Worm (Caenorhabditis elegans): ENCODE data around the gene Y45F10D.14.

The Y45F10D.14 gene

ce11 chrIV:13764708-13765107, 42.9 kb downstream of the Y45F10D.14 start:
- TF ChIP-seq unc-62 (GFP tag; optimal IDR thresholded peaks at IDR 0.05) (no peak), nhr-21 (tag; optimal IDR thresholded peaks at IDR 0.05) (no peak), snpc-4 (tag; optimal IDR thresholded peaks at IDR 0.05) (no peak), C34F6.9 (tag; optimal IDR thresholded peaks at IDR 0.05) (no peak), gmeb-1 (tag; optimal IDR thresholded peaks at IDR 0.05) (no peak)

- TF ChIP-seq mbf-1 (tag; optimal IDR thresholded peaks at IDR 0.05) = no peak
- TF ChIP-seq unc-55 (GFP tag; optimal IDR thresholded peaks at IDR 0.05) = peak; percentile 8
Measured at ce11 chrIV:13763449-13763848, 44.2 kb downstream of the Y45F10D.14 start.

ce11 chrIV:13755619-13756018, 52.0 kb downstream of the Y45F10D.14 start:
- no peak for TF ChIP-seq sem-4 (tag; optimal IDR thresholded peaks at IDR 0.05)
- no peak for TF ChIP-seq ama-1 (optimal IDR thresholded peaks at IDR 0.05)
- no peak for TF ChIP-seq C34F6.9 (tag; optimal IDR thresholded peaks at IDR 0.05)
- no peak for TF ChIP-seq unc-62 (GFP tag; optimal IDR thresholded peaks at IDR 0.05)
- TF ChIP-seq skn-1 (tag; optimal IDR thresholded peaks at IDR 0.05) = no peak
- TF ChIP-seq ceh-16 (tag; optimal IDR thresholded peaks at IDR 0.05) = no peak

Data from whole organism, L2 larva.